Worm (Caenorhabditis elegans) whole organism, late embryonic: ENCODE data around the gene srd-51.

Source experiments
- C08G9.2 ChIP-seq: sonication (generic microtip); optimal IDR thresholded peaks from 2 replicates; lab custom pipeline; 2016; ENCODE audit warnings: mild to moderate bottlenecking, missing genetic modification characterization, moderate library complexity, missing compliant biosample characterization
- C38D4.7 ChIP-seq: fragments of 200-800 bp; sonication (Bioruptor generic); optimal IDR thresholded peaks from 2 replicates; lab custom pipeline; 2018; ENCODE audit warnings: mild to moderate bottlenecking, missing genetic modification characterization, moderate library complexity, missing compliant biosample characterization
- F13H6.1 ChIP-seq: sonication (generic microtip); optimal IDR thresholded peaks from 2 replicates; lab custom pipeline; 2016; ENCODE audit warnings: missing genetic modification characterization, missing compliant biosample characterization
- K02D7.2 ChIP-seq: sonication (generic microtip); optimal IDR thresholded peaks from 2 replicates; lab custom pipeline; 2017; ENCODE audit warnings: mild to moderate bottlenecking, missing genetic modification characterization, missing compliant biosample characterization
- T23F11.4 ChIP-seq: fragments of 200-800 bp; sonication (Bioruptor generic); optimal IDR thresholded peaks from 2 replicates; lab custom pipeline; 2018; ENCODE audit warnings: mild to moderate bottlenecking, missing genetic modification characterization, missing compliant biosample characterization
- Y22D7AL.16 ChIP-seq: sonication (generic microtip); optimal IDR thresholded peaks from 2 replicates; lab custom pipeline; 2016; ENCODE audit warnings: missing genetic modification characterization, missing compliant biosample characterization
- ahr-1 ChIP-seq: sonication (generic microtip); optimal IDR thresholded peaks from 2 replicates; lab custom pipeline; 2016; ENCODE audit warnings: missing genetic modification characterization, missing compliant biosample characterization
- ceh-14 ChIP-seq: sonication (generic microtip); optimal IDR thresholded peaks from 2 replicates; lab custom pipeline; 2016; ENCODE audit warnings: missing genotype, missing genetic modification characterization, missing compliant biosample characterization
- ceh-18 ChIP-seq: sonication (generic microtip); optimal IDR thresholded peaks from 2 replicates; lab custom pipeline; 2016; ENCODE audit warnings: missing genetic modification characterization, missing compliant biosample characterization
- ceh-19 ChIP-seq: fragments of 200-800 bp; sonication (Bioruptor generic); optimal IDR thresholded peaks from 2 replicates; lab custom pipeline; 2018; ENCODE audit warnings: mild to moderate bottlenecking, missing genetic modification characterization, missing compliant biosample characterization
- ceh-2 ChIP-seq: sonication (generic microtip); optimal IDR thresholded peaks from 2 replicates; lab custom pipeline; 2016; ENCODE audit warnings: missing genotype, missing genetic modification characterization, missing compliant biosample characterization
- ceh-24 ChIP-seq: sonication (generic microtip); optimal IDR thresholded peaks from 2 replicates; lab custom pipeline; 2016; ENCODE audit warnings: mild to moderate bottlenecking, missing genetic modification characterization, missing compliant biosample characterization
- ceh-34 ChIP-seq: sonication (generic microtip); optimal IDR thresholded peaks from 2 replicates; lab custom pipeline; 2016; ENCODE audit warnings: mild to moderate bottlenecking, missing genetic modification characterization, missing compliant biosample characterization
- ceh-45 ChIP-seq: fragments of 200-800 bp; sonication (Bioruptor generic); IDR thresholded peaks from 2 replicates; pipeline ENCODE4 v1.3.6; 2022; ENCODE audit warnings: missing genetic modification reagents, missing genetic modification characterization, missing compliant biosample characterization
- ceh-48 ChIP-seq: sonication (generic microtip); optimal IDR thresholded peaks from 2 replicates; lab custom pipeline; 2016; ENCODE audit warnings: missing genetic modification characterization, inconsistent platforms, missing compliant biosample characterization
- ceh-6 ChIP-seq: fragments of 200-800 bp; sonication (Bioruptor generic); optimal IDR thresholded peaks from 2 replicates; lab custom pipeline; 2018; ENCODE audit warnings: mild to moderate bottlenecking, missing genetic modification characterization, missing compliant biosample characterization
- che-1 ChIP-seq: sonication (generic microtip); optimal IDR thresholded peaks from 2 replicates; lab custom pipeline; 2016; ENCODE audit warnings: mild to moderate bottlenecking, missing genetic modification characterization, missing compliant biosample characterization
- dmd-4 ChIP-seq: sonication (generic microtip); optimal IDR thresholded peaks from 2 replicates; lab custom pipeline; 2016; ENCODE audit warnings: borderline replicate concordance, missing genetic modification characterization, missing compliant biosample characterization
- dve-1 ChIP-seq: sonication (generic microtip); optimal IDR thresholded peaks from 2 replicates; lab custom pipeline; 2017; ENCODE audit warnings: antibody characterized with exemption, mild to moderate bottlenecking, missing genetic modification characterization, missing compliant biosample characterization
- elt-2 ChIP-seq: sonication (generic microtip); optimal IDR thresholded peaks from 2 replicates; lab custom pipeline; 2016; ENCODE audit warnings: missing genetic modification reagents, missing genetic modification characterization, missing compliant biosample characterization
- ets-4 ChIP-seq: sonication (generic microtip); optimal IDR thresholded peaks from 2 replicates; lab custom pipeline; 2016; ENCODE audit warnings: missing genetic modification characterization, missing compliant biosample characterization
- fax-1 ChIP-seq: sonication (generic microtip); optimal IDR thresholded peaks from 2 replicates; lab custom pipeline; 2016; ENCODE audit warnings: missing genotype, missing genetic modification characterization, missing compliant biosample characterization
- fkh-6 ChIP-seq: sonication (generic microtip); optimal IDR thresholded peaks from 2 replicates; lab custom pipeline; 2016; ENCODE audit warnings: missing genetic modification characterization, missing compliant biosample characterization
- gmeb-2 ChIP-seq: sonication (generic microtip); optimal IDR thresholded peaks from 2 replicates; lab custom pipeline; 2016; ENCODE audit warnings: missing genetic modification characterization, inconsistent platforms, missing compliant biosample characterization
- hlh-13 ChIP-seq: fragments of 200-800 bp; sonication (Bioruptor generic); optimal IDR thresholded peaks from 2 replicates; lab custom pipeline; 2018; ENCODE audit warnings: mild to moderate bottlenecking, missing genetic modification characterization, missing compliant biosample characterization
- hlh-15 ChIP-seq: sonication (generic microtip); optimal IDR thresholded peaks from 2 replicates; lab custom pipeline; 2016; ENCODE audit warnings: missing genetic modification characterization, missing compliant biosample characterization
- hlh-30 ChIP-seq: sonication (generic microtip); optimal IDR thresholded peaks from 2 replicates; lab custom pipeline; 2017; ENCODE audit warnings: antibody characterized with exemption, missing genetic modification characterization, missing compliant biosample characterization; ENCODE audit not compliant: insufficient read depth
- hlh-6 ChIP-seq: sonication (generic microtip); optimal IDR thresholded peaks from 2 replicates; lab custom pipeline; 2016; ENCODE audit warnings: missing genotype, missing genetic modification characterization, missing compliant biosample characterization
- hlh-8 ChIP-seq: sonication (generic microtip); optimal IDR thresholded peaks from 2 replicates; lab custom pipeline; 2016; ENCODE audit warnings: missing genotype, missing genetic modification characterization, missing compliant biosample characterization
- lin-11 ChIP-seq: fragments of 200-800 bp; sonication (Bioruptor generic); optimal IDR thresholded peaks from 2 replicates; lab custom pipeline; 2018; ENCODE audit warnings: mild to moderate bottlenecking, missing genetic modification characterization, missing compliant biosample characterization
- madf-2 ChIP-seq: sonication (generic microtip); optimal IDR thresholded peaks from 2 replicates; lab custom pipeline; 2017; ENCODE audit warnings: missing genetic modification characterization, missing compliant biosample characterization
- mec-3 ChIP-seq: sonication (generic microtip); optimal IDR thresholded peaks from 2 replicates; lab custom pipeline; 2016; ENCODE audit warnings: borderline replicate concordance, missing genetic modification characterization, missing compliant biosample characterization
- nfya-1 ChIP-seq: sonication (generic microtip); optimal IDR thresholded peaks from 2 replicates; lab custom pipeline; 2017; ENCODE audit warnings: missing genetic modification characterization, mild to moderate bottlenecking, missing compliant biosample characterization, antibody characterized with exemption, moderate library complexity
- nhr-232 ChIP-seq: sonication (generic microtip); optimal IDR thresholded peaks from 2 replicates; lab custom pipeline; 2016; ENCODE audit warnings: missing genetic modification characterization, missing compliant biosample characterization
- npax-4 ChIP-seq: sonication (generic microtip); optimal IDR thresholded peaks from 2 replicates; lab custom pipeline; 2016; ENCODE audit warnings: missing genetic modification characterization, missing compliant biosample characterization
- pat-9 ChIP-seq: fragments of 200-800 bp; sonication (Bioruptor generic); optimal IDR thresholded peaks from 2 replicates; lab custom pipeline; 2018; ENCODE audit warnings: mild to moderate bottlenecking, missing genetic modification characterization, moderate library complexity, missing compliant biosample characterization
- pha-2 ChIP-seq: sonication (generic microtip); optimal IDR thresholded peaks from 2 replicates; lab custom pipeline; 2017; ENCODE audit warnings: mild to moderate bottlenecking, missing genetic modification characterization, missing compliant biosample characterization
- pqm-1 ChIP-seq: sonication (generic microtip); optimal IDR thresholded peaks from 2 replicates; lab custom pipeline; 2016; ENCODE audit warnings: missing genetic modification characterization, missing compliant biosample characterization
- pros-1 ChIP-seq: fragments of 150-350 bp; optimal IDR thresholded peaks from 2 replicates; lab custom pipeline; 2014; ENCODE audit warnings: missing biosample characterization, missing genetic modification reagents, missing genetic modification characterization
- ref-2 ChIP-seq: sonication (generic microtip); optimal IDR thresholded peaks from 2 replicates; lab custom pipeline; 2016; ENCODE audit warnings: missing genetic modification characterization, missing compliant biosample characterization
- rnt-1 ChIP-seq: sonication (generic microtip); optimal IDR thresholded peaks from 2 replicates; lab custom pipeline; 2016; ENCODE audit warnings: missing genetic modification characterization, missing compliant biosample characterization
- sdc-2 ChIP-seq: sonication (generic microtip); optimal IDR thresholded peaks from 2 replicates; lab custom pipeline; 2016; ENCODE audit warnings: missing genotype, missing genetic modification characterization, missing compliant biosample characterization
- sox-2 ChIP-seq: fragments of 200-800 bp; sonication (Bioruptor generic); IDR thresholded peaks from 2 replicates; pipeline ENCODE4 v1.3.6; 2022; ENCODE audit warnings: missing genetic modification reagents, missing genetic modification characterization, missing compliant biosample characterization
- sox-4 ChIP-seq: sonication (generic microtip); optimal IDR thresholded peaks from 2 replicates; lab custom pipeline; 2017; ENCODE audit warnings: mild to moderate bottlenecking, missing genetic modification characterization, inconsistent platforms, missing compliant biosample characterization
- syd-9 ChIP-seq: sonication (generic microtip); optimal IDR thresholded peaks from 2 replicates; lab custom pipeline; 2016; ENCODE audit warnings: mild to moderate bottlenecking, missing genetic modification characterization, moderate library complexity, missing compliant biosample characterization
- tbx-2 ChIP-seq: sonication (generic microtip); optimal IDR thresholded peaks from 2 replicates; lab custom pipeline; 2016; ENCODE audit warnings: missing genetic modification characterization, missing compliant biosample characterization
- ttx-3 ChIP-seq: sonication (generic microtip); optimal IDR thresholded peaks from 2 replicates; lab custom pipeline; 2016; ENCODE audit warnings: missing genetic modification reagents, missing genetic modification characterization, missing compliant biosample characterization
- unc-3 ChIP-seq, 2 experiments: fragments of 200-800 bp in 1 of 2; sonication (Bioruptor generic) in 1 of 2; sonication (generic microtip) in 1 of 2; conservative IDR thresholded peaks in 1 of 2; optimal IDR thresholded peaks in 1 of 2; 2 replicates each; pipeline versions ENCODE4 v1.3.6 to Lab custom; 2016 to 2022; ENCODE audit warnings: missing compliant biosample characterization in 2 of 2, missing genetic modification characterization in 2 of 2, missing genetic modification reagents in 1 of 2
- unc-42 ChIP-seq: sonication (generic microtip); optimal IDR thresholded peaks from 2 replicates; lab custom pipeline; 2016; ENCODE audit warnings: missing genotype, missing genetic modification characterization, missing compliant biosample characterization
- unc-86 ChIP-seq: sonication (generic microtip); optimal IDR thresholded peaks from 2 replicates; lab custom pipeline; 2016; ENCODE audit warnings: missing genetic modification characterization, missing compliant biosample characterization
- ztf-16 ChIP-seq: sonication (generic microtip); optimal IDR thresholded peaks from 2 replicates; lab custom pipeline; 2017; ENCODE audit warnings: missing genetic modification characterization, missing compliant biosample characterization

The srd-51 gene

ce11 chrX:13448665-13449099 lies 36.0 kb downstream of the srd-51 start:
- peak; percentile 56 for TF ChIP-seq syd-9
- peak; percentile 66 for TF ChIP-seq ceh-18
- peak; percentile 26 for TF ChIP-seq mec-3 (tag; lab: Kevin White, UChicago)
- peak; percentile 53 for TF ChIP-seq rnt-1
- TF ChIP-seq pha-2 (tag; lab: Kevin White, UChicago): peak; percentile 75
- peak; percentile 74 for TF ChIP-seq C08G9.2
- TF ChIP-seq unc-3 (GFP tag; conservative IDR thresholded peaks at IDR 0.05; lab: Robert Waterston, UW): peak; percentile 62; the same call in 1 of the 2 replicates
- peak; percentile 41 for TF ChIP-seq unc-3 (tag; optimal IDR thresholded peaks at IDR 0.05; lab: Kevin White, UChicago)
- peak; percentile 45 for TF ChIP-seq fax-1 (tag; lab: Kevin White, UChicago)
- peak; percentile 58 for TF ChIP-seq hlh-30 (tag; lab: Kevin White, UChicago)
- TF ChIP-seq ceh-6 (GFP tag; lab: Kevin White, UChicago): peak; percentile 73
- TF ChIP-seq ceh-14: peak; percentile 54
- TF ChIP-seq tbx-2 (tag; lab: Kevin White, UChicago): peak; percentile 63
- peak; percentile 66 for TF ChIP-seq elt-2 (tag; lab: Kevin White, UChicago)
- peak; percentile 57 for TF ChIP-seq hlh-6 (tag; lab: Kevin White, UChicago)
- peak; percentile 81 for TF ChIP-seq ceh-19 (GFP tag; lab: Kevin White, UChicago)
- TF ChIP-seq ceh-34: peak; percentile 28
- TF ChIP-seq hlh-15: peak; percentile 7
- peak; percentile 34 for TF ChIP-seq ets-4 (tag; lab: Kevin White, UChicago)
- TF ChIP-seq ttx-3: peak; percentile 63
- peak; percentile 54 for TF ChIP-seq K02D7.2 (tag; lab: Kevin White, UChicago)
- TF ChIP-seq pros-1 (tag; lab: Kevin White, UChicago): peak; percentile 2
- peak; percentile 73 for TF ChIP-seq gmeb-2 (tag; lab: Kevin White, UChicago)
- TF ChIP-seq Y22D7AL.16 (tag; lab: Kevin White, UChicago): peak; percentile 13
- TF ChIP-seq T23F11.4: peak; percentile 45
- TF ChIP-seq dmd-4: peak; percentile 60
- peak; percentile 43 for TF ChIP-seq ahr-1
- TF ChIP-seq sox-4 (tag; lab: Kevin White, UChicago): peak; percentile 72
- 0 out of 2 replicates have a peak, but pooled peaks have one; percentile 8 for TF ChIP-seq sox-2
- peak; percentile 74 for TF ChIP-seq madf-2
- peak; percentile 41 for TF ChIP-seq ceh-48 (tag; lab: Kevin White, UChicago)
- TF ChIP-seq unc-42 (tag; lab: Kevin White, UChicago): peak; percentile 46
- peak; percentile 0 for TF ChIP-seq hlh-8 (tag; lab: Kevin White, UChicago)
- peak; percentile 26 for TF ChIP-seq ref-2 (tag; lab: Kevin White, UChicago)
- peak; percentile 56 for TF ChIP-seq pqm-1
- peak; percentile 47 for TF ChIP-seq C38D4.7 (GFP tag; lab: Kevin White, UChicago)
- TF ChIP-seq sdc-2: peak; percentile 92
- peak; percentile 64 for TF ChIP-seq dve-1 (tag; lab: Kevin White, UChicago)
- peak; percentile 28 for TF ChIP-seq nfya-1
- peak; percentile 64 for TF ChIP-seq unc-86 (tag; lab: Kevin White, UChicago)
- TF ChIP-seq pat-9: peak; percentile 70
- peak; percentile 57 for TF ChIP-seq F13H6.1 (tag; lab: Kevin White, UChicago)
- TF ChIP-seq ceh-24 (tag; lab: Kevin White, UChicago): peak; percentile 45
- peak; percentile 70 for TF ChIP-seq ztf-16 (tag; lab: Kevin White, UChicago)
- peak; percentile 60 for TF ChIP-seq nhr-232 (tag; lab: Kevin White, UChicago)
- TF ChIP-seq fkh-6 (tag; lab: Kevin White, UChicago): peak; percentile 67
- peak; percentile 35 for TF ChIP-seq lin-11 (tag; lab: Kevin White, UChicago)
- TF ChIP-seq che-1: peak; percentile 72
- peak; percentile 70 for TF ChIP-seq ceh-45 (GFP tag; lab: Robert Waterston, UW)
- peak; percentile 47 for TF ChIP-seq hlh-13 (GFP tag; lab: Kevin White, UChicago)
- peak; percentile 47 for TF ChIP-seq npax-4
- TF ChIP-seq ceh-2: peak; percentile 33
